Worm (Caenorhabditis elegans): ENCODE measurements around the gene lron-13.

- no peak for TF ChIP-seq unc-62 (GFP tag; optimal IDR thresholded peaks at IDR 0.05)
- TF ChIP-seq elt-3 (tag; optimal IDR thresholded peaks at IDR 0.05), result no peak
- no peak for TF ChIP-seq eor-1 (tag; optimal IDR thresholded peaks at IDR 0.05)
- no peak for TF ChIP-seq R02D3.7 (tag; optimal IDR thresholded peaks at IDR 0.05)
- TF ChIP-seq nhr-12 (tag; optimal IDR thresholded peaks at IDR 0.05), result no peak
- TF ChIP-seq ama-1 (optimal IDR thresholded peaks at IDR 0.05), result no peak
- TF ChIP-seq daf-12 (tag; optimal IDR thresholded peaks at IDR 0.05), result no peak
- no peak for TF ChIP-seq pha-4 (tag; optimal IDR thresholded peaks at IDR 0.05)
- no peak for TF ChIP-seq ztf-4 (tag; optimal IDR thresholded peaks at IDR 0.05)
These were observed 16.5 kb upstream of the lron-13 start for ce11 chrIII:13510753-13511152.

Data from whole organism, L3 larva.